Fruit fly (Drosophila melanogaster): ENCODE results near the gene CG14722.

Gene CG14722

DNA sequence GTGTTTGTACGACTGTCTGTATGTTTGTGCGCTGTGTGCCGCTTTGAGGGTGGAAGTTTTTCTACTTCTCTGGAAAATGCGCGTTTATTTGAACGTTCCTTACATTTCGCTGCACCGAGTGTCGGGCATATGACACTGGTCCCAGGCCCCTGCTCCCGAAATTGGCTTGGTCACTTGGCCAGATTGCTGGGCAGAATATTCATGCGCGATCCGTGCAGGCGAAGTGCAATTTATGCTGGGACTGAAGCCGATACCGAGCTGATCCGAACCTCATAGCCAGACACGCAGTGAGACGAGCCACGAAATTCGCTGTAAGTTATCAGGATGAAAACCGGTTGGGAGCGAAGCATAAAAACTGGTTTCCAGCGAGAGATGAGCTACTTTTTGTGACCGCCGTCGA is 37.2 kb downstream of the CG14722 start (continued):
- no peak for TF ChIP-seq CG6683 (GFP tag; optimal IDR thresholded peaks at IDR 0.05)
- TF ChIP-seq jigr1 (GFP tag; IDR thresholded peaks at IDR 0.05): no peak
- no peak for TF ChIP-seq Aef1 (GFP tag; IDR thresholded peaks at IDR 0.05)
- no peak for TF ChIP-seq PHDP (tag; optimal IDR thresholded peaks at IDR 0.05)
- no peak for TF ChIP-seq sr (GFP tag; IDR thresholded peaks at IDR 0.05)
- no peak for TF ChIP-seq sug (tag; optimal IDR thresholded peaks at IDR 0.05)
- no peak for TF ChIP-seq sens-2 (GFP tag; IDR thresholded peaks at IDR 0.05)
- TF ChIP-seq sisA (GFP tag; IDR thresholded peaks at IDR 0.05): peak; percentile 37; the same call in 1 of the 2 replicates
- peak; percentile 63; the same call in 3 of the 4 replicates for TF ChIP-seq Gug (GFP tag; IDR thresholded peaks at IDR 0.05)
- 0 out of 2 replicates have a peak, but pooled peaks have one; percentile 6 for TF ChIP-seq E2f2 (GFP tag; IDR thresholded peaks at IDR 0.05)
- TF ChIP-seq CkIIα-i1 (GFP tag; IDR thresholded peaks at IDR 0.05): no peak
- 0 out of 2 replicates have a peak, but pooled peaks have one; percentile 5 for TF ChIP-seq CG4730 (GFP tag; IDR thresholded peaks at IDR 0.05)
- TF ChIP-seq lov (optimal IDR thresholded peaks at IDR 0.05): no peak
- TF ChIP-seq lov (GFP tag; IDR thresholded peaks at IDR 0.05): 0 out of 3 replicates have a peak, but pooled peaks have one; percentile 31
- no peak for TF ChIP-seq HHEX (GFP tag; optimal IDR thresholded peaks at IDR 0.05)
- no peak for TF ChIP-seq Dek (tag; optimal IDR thresholded peaks at IDR 0.05)
- peak; percentile 67 for TF ChIP-seq CG1603 (tag; optimal IDR thresholded peaks at IDR 0.05)
- 0 out of 2 replicates have a peak, but pooled peaks have one; percentile 20 for TF ChIP-seq bbx (GFP tag; IDR thresholded peaks at IDR 0.05; ENCODE audit: partially characterized antibody)
- no peak for TF ChIP-seq CG31441 (GFP tag; IDR thresholded peaks at IDR 0.05)
- TF ChIP-seq YL-1 (GFP tag; optimal IDR thresholded peaks at IDR 0.05): no peak
- no peak for TF ChIP-seq croc (GFP tag; conservative IDR thresholded peaks at IDR 0.05)
- peak; percentile 28; the same call in 1 of the 2 replicates for TF ChIP-seq slbo (GFP tag; IDR thresholded peaks at IDR 0.05)
- no peak for TF ChIP-seq CG10209 (GFP tag; optimal IDR thresholded peaks at IDR 0.05)
- TF ChIP-seq usp (GFP tag; optimal IDR thresholded peaks at IDR 0.05): no peak
- no peak for TF ChIP-seq salm (tag; optimal IDR thresholded peaks at IDR 0.05)
- no peak for TF ChIP-seq bab2 (GFP tag; optimal IDR thresholded peaks at IDR 0.05)
- no peak for TF ChIP-seq klu (GFP tag; IDR thresholded peaks at IDR 0.05)
- TF ChIP-seq CrebB (tag; optimal IDR thresholded peaks at IDR 0.05): no peak
- TF ChIP-seq CG10366 (GFP tag; IDR thresholded peaks at IDR 0.05): no peak
- no peak for TF ChIP-seq gcm2 (GFP tag; optimal IDR thresholded peaks at IDR 0.05)
- TF ChIP-seq CG10565 (GFP tag; optimal IDR thresholded peaks at IDR 0.05): no peak
- TF ChIP-seq CG16779 (GFP tag; IDR thresholded peaks at IDR 0.05): 0 out of 2 replicates have a peak, but pooled peaks have one; percentile 35
- TF ChIP-seq bowl (GFP tag; IDR thresholded peaks at IDR 0.05): no peak
- no peak for TF ChIP-seq phol (tag; optimal IDR thresholded peaks at IDR 0.05)
- TF ChIP-seq Pdp1 (GFP tag; optimal IDR thresholded peaks at IDR 0.05): no peak
- TF ChIP-seq lbe (GFP tag; optimal IDR thresholded peaks at IDR 0.05): no peak
- no peak for TF ChIP-seq sd (tag; optimal IDR thresholded peaks at IDR 0.05)
- no peak for TF ChIP-seq CG4424 (GFP tag; optimal IDR thresholded peaks at IDR 0.05)
- no peak for TF ChIP-seq bsh (GFP tag; optimal IDR thresholded peaks at IDR 0.05)
- TF ChIP-seq TFAM (GFP tag; optimal IDR thresholded peaks at IDR 0.05): no peak
- TF ChIP-seq aop (GFP tag; IDR thresholded peaks at IDR 0.05): no peak
- peak; percentile 53 for TF ChIP-seq HLH3B (GFP tag; IDR thresholded peaks at IDR 0.05)
- TF ChIP-seq CG34224 (GFP tag; IDR thresholded peaks at IDR 0.05; ENCODE audit: partially characterized antibody): no peak
- peak; percentile 66 for TF ChIP-seq CG12769 (tag; optimal IDR thresholded peaks at IDR 0.05)
- no peak for TF ChIP-seq CG5180 (GFP tag; optimal IDR thresholded peaks at IDR 0.05)
- TF ChIP-seq CG10274 (GFP tag; optimal IDR thresholded peaks at IDR 0.05): peak; percentile 96
- no peak for TF ChIP-seq ATbp (GFP tag; optimal IDR thresholded peaks at IDR 0.05)
- TF ChIP-seq CG7271 (tag; optimal IDR thresholded peaks at IDR 0.05): no peak
- TF ChIP-seq lab (GFP tag; optimal IDR thresholded peaks at IDR 0.05): no peak
- TF ChIP-seq chinmo (GFP tag; IDR thresholded peaks at IDR 0.05; ENCODE audit: partially characterized antibody): peak; percentile 85; the same call in 2 of the 4 replicates
- TF ChIP-seq Elba2 (GFP tag; optimal IDR thresholded peaks at IDR 0.05): no peak
